Fruit fly (Drosophila melanogaster) whole organism, prepupa: ENCODE measurements around the gene CG10725.

Experiments
- CG10631 ChIP-seq: fragments of 200-800 bp; sonication (Bioruptor generic); optimal IDR thresholded peaks from 2 replicates; lab custom pipeline; 2016; ENCODE audit warnings: missing biosample characterization, missing genetic modification characterization
- CG10669 ChIP-seq: fragments of 200-800 bp; sonication (Bioruptor generic); optimal IDR thresholded peaks from 3 replicates; lab custom pipeline; 2018; ENCODE audit warnings: missing biosample characterization, mild to moderate bottlenecking, missing genetic modification characterization, moderate library complexity
- CG11294 ChIP-seq: fragments of 200-800 bp; sonication (Bioruptor generic); IDR thresholded peaks from 2 replicates; pipeline ENCODE4 v1.3.6; 2022; ENCODE audit warnings: missing biosample characterization, missing genetic modification characterization
- CG11762 ChIP-seq: fragments of 200-800 bp; sonication (Bioruptor generic); optimal IDR thresholded peaks from 3 replicates; lab custom pipeline; 2016; ENCODE audit warnings: missing biosample characterization, missing genetic modification characterization; ENCODE audit not compliant: insufficient read depth
- CG11902 ChIP-seq: fragments of 200-800 bp; sonication (Bioruptor generic); optimal IDR thresholded peaks from 3 replicates; lab custom pipeline; 2016; ENCODE audit warnings: missing biosample characterization, missing genetic modification characterization
- CG15336 ChIP-seq: fragments of 200-800 bp; sonication (Bioruptor generic); IDR thresholded peaks from 2 replicates; pipeline ENCODE4 v1.3.6; 2022; ENCODE audit warnings: missing biosample characterization, missing genetic modification characterization
- CG3032 ChIP-seq: fragments of 200-800 bp; optimal IDR thresholded peaks from 2 replicates; lab custom pipeline; 2019; ENCODE audit warnings: missing biosample characterization, mild to moderate bottlenecking, missing genetic modification characterization, moderate library complexity
- CG31627 ChIP-seq: fragments of 200-800 bp; sonication (Bioruptor generic); optimal IDR thresholded peaks from 3 replicates; lab custom pipeline; 2016; ENCODE audit warnings: missing biosample characterization, missing genetic modification characterization
- CG32006 ChIP-seq: fragments of 200-800 bp; sonication (Bioruptor generic); optimal IDR thresholded peaks from 3 replicates; lab custom pipeline; 2017; ENCODE audit warnings: missing biosample characterization, mild to moderate bottlenecking, missing genetic modification characterization
- CG4318 ChIP-seq: fragments of 200-800 bp; sonication (Bioruptor generic); optimal IDR thresholded peaks from 3 replicates; lab custom pipeline; 2017; ENCODE audit warnings: missing biosample characterization, mild to moderate bottlenecking, missing genetic modification characterization
- CG6163 ChIP-seq: fragments of 200-800 bp; sonication (Bioruptor generic); IDR thresholded peaks from 3 replicates; pipeline ENCODE4 v1.3.6; 2022; ENCODE audit warnings: missing biosample characterization, missing genetic modification characterization
- CG6276 ChIP-seq: fragments of 200-800 bp; sonication (Bioruptor generic); optimal IDR thresholded peaks from 2 replicates; lab custom pipeline; 2017; ENCODE audit warnings: missing biosample characterization, mild to moderate bottlenecking, missing genetic modification characterization
- CG6792 ChIP-seq: fragments of 200-800 bp; sonication (Bioruptor generic); optimal IDR thresholded peaks from 3 replicates; lab custom pipeline; 2016; ENCODE audit warnings: missing biosample characterization, missing genetic modification characterization
- CG8119 ChIP-seq: fragments of 200-800 bp; sonication (Bioruptor generic); IDR thresholded peaks from 3 replicates; pipeline ENCODE4 v1.3.6; 2022; ENCODE audit warnings: missing biosample characterization, missing genetic modification characterization
- CG8319 ChIP-seq: fragments of 200-800 bp; sonication (Bioruptor generic); optimal IDR thresholded peaks from 3 replicates; lab custom pipeline; 2016; ENCODE audit warnings: missing biosample characterization, missing genetic modification characterization
- CG8632 ChIP-seq: fragments of 200-800 bp; sonication (Bioruptor generic); optimal IDR thresholded peaks from 3 replicates; lab custom pipeline; 2016; ENCODE audit warnings: missing biosample characterization, missing genetic modification characterization
- CG9139 ChIP-seq: fragments of 200-800 bp; sonication (Bioruptor generic); optimal IDR thresholded peaks from 3 replicates; lab custom pipeline; 2017; ENCODE audit warnings: missing biosample characterization, mild to moderate bottlenecking, missing genetic modification characterization
- Eip75B ChIP-seq: fragments of 200-800 bp; sonication (Bioruptor generic); optimal IDR thresholded peaks from 3 replicates; lab custom pipeline; 2016; ENCODE audit warnings: missing biosample characterization, missing genetic modification characterization
- Eip78C ChIP-seq: fragments of 200-800 bp; sonication (Bioruptor generic); peaks from one replicate; lab custom pipeline; 2016; ENCODE audit warnings: missing biosample characterization, missing genetic modification characterization
- Ets21C ChIP-seq: fragments of 200-800 bp; sonication (Bioruptor generic); optimal IDR thresholded peaks from 3 replicates; lab custom pipeline; 2016; ENCODE audit warnings: missing biosample characterization, missing genetic modification characterization
- Ets96B ChIP-seq: fragments of 200-800 bp; optimal IDR thresholded peaks from 2 replicates; lab custom pipeline; 2019; ENCODE audit warnings: missing biosample characterization, mild to moderate bottlenecking, missing genetic modification characterization, moderate library complexity
- Gug ChIP-seq: fragments of 200-800 bp; sonication (Bioruptor generic); IDR thresholded peaks from 2 replicates; pipeline ENCODE4 v1.3.6; 2022; ENCODE audit warnings: missing biosample characterization, missing genetic modification characterization
- Hr38 ChIP-seq: sonication (Bioruptor generic); optimal IDR thresholded peaks from 2 replicates; lab custom pipeline; 2016; ENCODE audit warnings: missing biosample characterization, missing genetic modification characterization
- Hr39 ChIP-seq: fragments of 200-800 bp; sonication (Bioruptor generic); optimal IDR thresholded peaks from 2 replicates; lab custom pipeline; 2016; ENCODE audit warnings: missing biosample characterization, missing genetic modification characterization
- Hr4 ChIP-seq: fragments of 200-800 bp; sonication (Bioruptor generic); optimal IDR thresholded peaks from 3 replicates; lab custom pipeline; 2016; ENCODE audit warnings: missing biosample characterization, missing genetic modification characterization
- Lpt ChIP-seq: fragments of 200-800 bp; sonication (Bioruptor generic); optimal IDR thresholded peaks from 3 replicates; lab custom pipeline; 2016; ENCODE audit warnings: missing biosample characterization, missing genetic modification characterization
- Met ChIP-seq: fragments of 200-800 bp; sonication (Bioruptor generic); optimal IDR thresholded peaks from 3 replicates; lab custom pipeline; 2016; ENCODE audit warnings: missing biosample characterization, missing genetic modification characterization
- OdsH ChIP-seq: fragments of 200-800 bp; sonication (Bioruptor generic); optimal IDR thresholded peaks from 3 replicates; lab custom pipeline; 2016; ENCODE audit warnings: missing biosample characterization, missing genetic modification characterization
- Sox102F ChIP-seq: fragments of 200-800 bp; sonication (Bioruptor generic); optimal IDR thresholded peaks from 2 replicates; lab custom pipeline; 2016; ENCODE audit warnings: missing biosample characterization, mild to moderate bottlenecking, missing genetic modification characterization
- achi ChIP-seq: fragments of 200-800 bp; sonication (Bioruptor generic); optimal IDR thresholded peaks from 3 replicates; lab custom pipeline; 2016; ENCODE audit warnings: missing biosample characterization, missing genetic modification characterization
- acj6 ChIP-seq: fragments of 200-800 bp; sonication (Bioruptor generic); optimal IDR thresholded peaks from 3 replicates; lab custom pipeline; 2016; ENCODE audit warnings: missing biosample characterization, missing genetic modification characterization
- cyc ChIP-seq: fragments of 200-800 bp; sonication (Bioruptor generic); optimal IDR thresholded peaks from 3 replicates; lab custom pipeline; 2016; ENCODE audit warnings: missing biosample characterization, missing genetic modification characterization
- dac ChIP-seq: fragments of 200-800 bp; sonication (Bioruptor generic); optimal IDR thresholded peaks from 2 replicates; lab custom pipeline; 2017; ENCODE audit warnings: missing biosample characterization, mild to moderate bottlenecking, missing genetic modification characterization
- dsx ChIP-seq: fragments of 200-800 bp; optimal IDR thresholded peaks from 3 replicates; lab custom pipeline; 2019; ENCODE audit warnings: missing biosample characterization, mild to moderate bottlenecking, missing genetic modification characterization, moderate library complexity; ENCODE audit not compliant: poor library complexity, severe bottlenecking
- eg ChIP-seq: fragments of 200-800 bp; sonication (Bioruptor generic); IDR thresholded peaks from 3 replicates; pipeline ENCODE4 v1.3.6; 2022; ENCODE audit warnings: missing biosample characterization, missing genetic modification characterization
- esn ChIP-seq: fragments of 200-800 bp; sonication (Bioruptor generic); optimal IDR thresholded peaks from 2 replicates; lab custom pipeline; 2016; ENCODE audit warnings: missing biosample characterization, mild to moderate bottlenecking, missing genetic modification characterization, moderate library complexity
- fd59A ChIP-seq: fragments of 200-800 bp; sonication (Bioruptor generic); optimal IDR thresholded peaks from 2 replicates; lab custom pipeline; 2017; ENCODE audit warnings: missing biosample characterization, mild to moderate bottlenecking, missing genetic modification characterization, missing genetic modification reagents
- fkh ChIP-seq: fragments of 200-800 bp; sonication (Bioruptor generic); optimal IDR thresholded peaks from 3 replicates; lab custom pipeline; 2017; ENCODE audit warnings: missing biosample characterization, mild to moderate bottlenecking, missing genetic modification characterization, moderate library complexity
- lz ChIP-seq: fragments of 200-800 bp; sonication (Bioruptor generic); optimal IDR thresholded peaks from 3 replicates; lab custom pipeline; 2016; ENCODE audit warnings: missing biosample characterization, missing genetic modification characterization
- pdm3 ChIP-seq: fragments of 200-800 bp; sonication (Bioruptor generic); optimal IDR thresholded peaks from 3 replicates; lab custom pipeline; 2016; ENCODE audit warnings: missing biosample characterization, missing genetic modification characterization
- salr ChIP-seq, 2 experiments: fragments of 200-800 bp; sonication (Bioruptor generic); optimal IDR thresholded peaks; 3 replicates each; lab custom pipeline; 2016 to 2018; ENCODE audit warnings: missing biosample characterization in 2 of 2, missing genetic modification characterization in 2 of 2, mild to moderate bottlenecking in 1 of 2
- spab ChIP-seq: fragments of 200-800 bp; sonication (Bioruptor generic); optimal IDR thresholded peaks from 2 replicates; lab custom pipeline; 2017; ENCODE audit warnings: missing biosample characterization, mild to moderate bottlenecking, missing genetic modification characterization, missing genetic modification reagents
- vri ChIP-seq: fragments of 200-800 bp; sonication (Bioruptor generic); optimal IDR thresholded peaks from 3 replicates; lab custom pipeline; 2016; ENCODE audit warnings: missing biosample characterization, mild to moderate bottlenecking, missing genetic modification characterization

Gene CG10725

DNA sequence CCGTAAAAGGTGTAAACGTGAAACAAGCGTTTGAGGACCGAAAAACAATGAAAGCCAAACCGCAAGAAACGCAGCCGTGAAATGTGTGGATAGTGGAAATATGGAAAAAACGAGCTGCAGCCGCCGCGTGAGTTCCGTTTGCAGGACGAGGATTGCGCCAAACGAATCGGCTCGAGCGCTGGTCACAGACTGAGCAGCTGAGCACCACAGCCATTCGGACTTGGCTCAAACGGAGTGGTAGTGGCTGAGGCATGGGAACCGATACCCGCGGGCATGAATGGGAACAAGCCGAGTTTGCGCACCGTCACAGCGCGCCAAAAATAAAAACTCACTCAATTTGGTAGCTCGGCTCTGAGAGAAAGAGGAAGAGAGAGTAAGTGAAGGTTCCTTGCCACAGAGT, 36.9 kb downstream of the CG10725 start, which contains the start of gene CG10089:
CG10089 (minus strand) TSS at position 181 of the 400 bp plus-strand sequence.
- TF ChIP-seq lz (GFP tag; lab: Kevin White, UChicago) (no peak), CG6163 (GFP tag; lab: Robert Waterston, UW) (no peak), Eip78C (GFP tag; lab: Kevin White, UChicago) (peak; percentile 31)

DNA sequence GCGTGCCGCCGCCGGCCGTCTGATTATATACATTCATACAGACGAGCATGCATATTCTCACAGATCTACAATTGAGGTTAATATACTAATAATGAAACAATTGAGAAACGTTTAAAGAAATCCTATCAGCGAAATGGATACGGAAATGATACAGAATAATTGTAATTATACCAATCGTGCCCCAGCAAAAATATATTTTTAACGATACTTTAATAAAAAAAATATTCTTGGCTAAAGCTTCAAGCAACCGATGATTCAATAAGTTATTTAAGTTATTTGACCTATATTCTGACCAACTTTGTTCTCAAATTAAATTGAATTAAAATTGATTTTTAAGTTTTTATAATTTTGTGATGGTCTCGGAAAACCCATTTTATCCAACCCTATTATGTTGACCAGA, 38.3 kb downstream of the CG10725 start:
- TF ChIP-seq CG8632 (GFP tag; lab: Kevin White, UChicago) (no peak), acj6 (no peak), CG15336 (GFP tag; lab: Robert Waterston, UW) (peak; percentile 59), CG32006 (GFP tag; lab: Kevin White, UChicago) (no peak), CG6276 (no peak), spab (no peak), vri (GFP tag; lab: Kevin White, UChicago) (no peak), Eip78C (GFP tag; lab: Kevin White, UChicago) (peak; percentile 85), Gug (GFP tag; lab: Robert Waterston, UW) (peak; percentile 27; the same call in 1 of the 2 replicates), CG11902 (GFP tag; lab: Kevin White, UChicago) (peak; percentile 0), CG6792 (no peak), CG31627 (GFP tag; lab: Kevin White, UChicago) (no peak), pdm3 (GFP tag; lab: Kevin White, UChicago) (no peak), CG11294 (GFP tag; lab: Robert Waterston, UW) (no peak), CG8119 (0 out of 3 replicates have a peak, but pooled peaks have one; percentile 11), salr (GFP tag; optimal IDR thresholded peaks at IDR 0.05; lab: Kevin White, UChicago) (no peak), CG10669 (GFP tag; lab: Kevin White, UChicago) (no peak), fkh (no peak), eg (GFP tag; lab: Robert Waterston, UW) (peak; percentile 38; the same call in 2 of the 3 replicates)

DNA sequence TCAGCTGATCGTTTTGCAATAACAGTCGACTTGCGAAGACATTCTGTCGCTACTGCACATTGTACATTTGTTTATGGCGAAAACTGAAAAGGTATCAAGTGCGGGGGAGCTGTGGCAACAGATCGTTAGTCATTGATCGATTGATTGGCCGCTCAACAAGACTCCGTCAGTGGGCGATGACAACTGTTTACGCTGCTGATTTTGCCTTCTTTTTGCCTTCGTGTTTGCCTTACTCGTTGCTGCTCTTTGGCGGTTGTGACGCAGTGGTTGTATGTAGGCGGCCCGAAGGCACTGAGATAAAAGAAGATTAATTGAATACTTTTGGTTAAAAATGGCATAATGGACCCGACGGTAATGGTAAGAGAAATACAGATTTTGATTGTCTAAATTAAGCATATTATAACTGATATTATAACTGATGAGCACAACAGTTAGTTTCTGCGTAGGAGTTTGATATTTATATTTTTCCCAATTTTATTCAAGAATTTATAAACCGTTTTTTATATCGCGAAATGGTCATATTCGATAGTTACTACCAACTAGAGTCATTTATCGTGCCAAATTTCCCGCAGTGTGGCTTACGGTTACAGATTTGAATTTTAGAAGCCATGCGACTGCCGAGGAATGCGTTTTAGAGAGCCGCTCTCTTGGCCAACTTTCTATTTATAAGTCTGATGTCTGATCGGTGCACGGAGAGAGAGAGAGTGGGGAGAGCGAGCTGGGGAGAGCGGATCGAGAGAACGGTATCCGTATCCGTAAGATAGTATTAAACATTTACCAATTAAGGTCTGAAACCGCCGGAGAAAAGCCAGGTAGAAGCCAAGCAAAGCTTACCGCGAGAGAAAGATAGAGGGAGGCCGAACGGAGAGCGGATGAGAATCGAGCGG, 39.1 kb downstream of the CG10725 start:
- TF ChIP-seq OdsH (peak; percentile 95), Hr39 (peak; percentile 76), CG8319 (GFP tag; lab: Kevin White, UChicago) (peak; percentile 84), Sox102F (GFP tag; lab: Kevin White, UChicago) (peak; percentile 76), Ets96B (tag; lab: Kevin White, UChicago) (peak; percentile 90), acj6 (peak; percentile 95), CG15336 (GFP tag; lab: Robert Waterston, UW) (peak; percentile 97), CG10669 (GFP tag; lab: Kevin White, UChicago) (peak; percentile 89), CG31627 (GFP tag; lab: Kevin White, UChicago) (peak; percentile 76), dsx (GFP tag; lab: Kevin White, UChicago) (peak; percentile 88), CG6792 (peak; percentile 91), CG11902 (GFP tag; lab: Kevin White, UChicago) (peak; percentile 77), CG11762 (GFP tag; lab: Kevin White, UChicago) (peak; percentile 92), CG6276 (peak; percentile 97), Eip75B (GFP tag; lab: Kevin White, UChicago) (peak; percentile 91), dac (GFP tag; lab: Kevin White, UChicago) (peak; percentile 88), CG11294 (GFP tag; lab: Robert Waterston, UW) (peak; percentile 89), CG3032 (tag; lab: Kevin White, UChicago) (peak; percentile 92), fd59A (GFP tag; lab: Kevin White, UChicago) (peak; percentile 93), esn (GFP tag; lab: Kevin White, UChicago) (peak; percentile 95), Gug (GFP tag; lab: Robert Waterston, UW) (peak; percentile 89), CG10631 (GFP tag; lab: Kevin White, UChicago) (peak; percentile 93), CG9139 (GFP tag; lab: Kevin White, UChicago) (peak; percentile 55), CG8119 (peak; percentile 96), achi (GFP tag; lab: Kevin White, UChicago) (peak; percentile 95), Ets21C (GFP tag; lab: Kevin White, UChicago) (peak; percentile 69), CG8632 (GFP tag; lab: Kevin White, UChicago) (peak; percentile 90), CG6163 (GFP tag; lab: Robert Waterston, UW) (peak; percentile 92), Hr38 (GFP tag; lab: Kevin White, UChicago) (no peak), cyc (GFP tag; lab: Kevin White, UChicago) (peak; percentile 83), CG32006 (GFP tag; lab: Kevin White, UChicago) (peak; percentile 98), Met (GFP tag; lab: Kevin White, UChicago) (peak; percentile 90), pdm3 (GFP tag; lab: Kevin White, UChicago) (peak; percentile 91), salr (GFP tag; optimal IDR thresholded peaks at IDR 0.05; lab: Kevin White, UChicago) (peak; percentile 77 to 98), Hr4 (GFP tag; lab: Kevin White, UChicago) (peak; percentile 94), Lpt (GFP tag; lab: Kevin White, UChicago) (peak; percentile 96), CG4318 (GFP tag; lab: Kevin White, UChicago) (peak; percentile 94)
